Fruit fly (Drosophila melanogaster) whole organism, embryonic: Measurements from ENCODE around the gene Nasp.

Experiments used
- Asciz ChIP-seq: fragments of 200-800 bp; sonication (Bioruptor generic); optimal IDR thresholded peaks from 2 replicates; lab custom pipeline; 2017; ENCODE audit warnings: missing biosample characterization, mild to moderate bottlenecking, missing genetic modification characterization, missing genetic modification reagents
- Bdp1 ChIP-seq: fragments of 200-800 bp; sonication (Bioruptor generic); optimal IDR thresholded peaks from 3 replicates; lab custom pipeline; 2016; ENCODE audit warnings: missing biosample characterization, missing genetic modification characterization
- CG11093 ChIP-seq: fragments of 200-800 bp; sonication (Bioruptor generic); IDR thresholded peaks from 3 replicates; pipeline ENCODE4 v1.3.6; 2022; ENCODE audit warnings: missing biosample characterization, missing genetic modification characterization
- CG11247 ChIP-seq: fragments of 200-800 bp; sonication (Bioruptor generic); IDR thresholded peaks from 2 replicates; pipeline ENCODE4 v1.3.6; 2022; ENCODE audit warnings: missing biosample characterization, missing genetic modification characterization
- CG12744 ChIP-seq: fragments of 200-800 bp; sonication (Bioruptor generic); optimal IDR thresholded peaks from 2 replicates; lab custom pipeline; 2016; ENCODE audit warnings: missing biosample characterization, missing genetic modification characterization
- CG15601 ChIP-seq: fragments of 200-800 bp; sonication (Bioruptor generic); optimal IDR thresholded peaks from 3 replicates; lab custom pipeline; 2019; ENCODE audit warnings: missing biosample characterization, mild to moderate bottlenecking, missing genetic modification characterization, moderate library complexity
- CG16779 ChIP-seq: fragments of 200-800 bp; sonication (Bioruptor generic); IDR thresholded peaks from 2 replicates; pipeline ENCODE4 v1.3.6; 2022; ENCODE audit warnings: missing biosample characterization, missing genetic modification characterization
- CG2129 ChIP-seq: fragments of 200-800 bp; sonication (Bioruptor generic); IDR thresholded peaks from 2 replicates; pipeline ENCODE4 v1.3.6; 2022; ENCODE audit warnings: missing biosample characterization, missing genetic modification characterization; ENCODE audit not compliant: partially characterized antibody
- CG2875 ChIP-seq: fragments of 200-800 bp; sonication (Bioruptor generic); optimal IDR thresholded peaks from 2 replicates; lab custom pipeline; 2017; ENCODE audit warnings: missing biosample characterization, mild to moderate bottlenecking, missing genetic modification characterization, missing genetic modification reagents
- CG33213 ChIP-seq: fragments of 200-800 bp; sonication (Bioruptor generic); optimal IDR thresholded peaks from 3 replicates; lab custom pipeline; 2016; ENCODE audit warnings: missing biosample characterization, missing genetic modification characterization
- CG3995 ChIP-seq: fragments of 200-800 bp; sonication (Bioruptor generic); optimal IDR thresholded peaks from 3 replicates; lab custom pipeline; 2016; ENCODE audit warnings: missing biosample characterization, missing genetic modification characterization
- CG4282 ChIP-seq: fragments of 200-800 bp; sonication (Bioruptor generic); optimal IDR thresholded peaks from 2 replicates; lab custom pipeline; 2016; ENCODE audit warnings: missing biosample characterization, missing genetic modification characterization
- CG4360 ChIP-seq: fragments of 200-800 bp; sonication (Bioruptor generic); IDR thresholded peaks from 2 replicates; pipeline ENCODE4 v1.3.6; 2022; ENCODE audit warnings: missing biosample characterization, missing genetic modification characterization
- CG4707 ChIP-seq: fragments of 200-800 bp; sonication (Bioruptor generic); optimal IDR thresholded peaks from 2 replicates; lab custom pipeline; 2018; ENCODE audit warnings: missing biosample characterization, mild to moderate bottlenecking, missing genetic modification characterization, moderate library complexity
- CG4854 ChIP-seq: fragments of 200-800 bp; sonication (Bioruptor generic); optimal IDR thresholded peaks from 2 replicates; lab custom pipeline; 2016; ENCODE audit warnings: missing biosample characterization, missing genetic modification characterization, inconsistent platforms
- CG5180 ChIP-seq: fragments of 200-800 bp; sonication (Bioruptor generic); optimal IDR thresholded peaks from 3 replicates; lab custom pipeline; 2017; ENCODE audit warnings: missing biosample characterization, missing genetic modification characterization, mild to moderate bottlenecking, moderate library complexity, missing genetic modification reagents
- CG9437 ChIP-seq: fragments of 200-800 bp; sonication (Bioruptor generic); optimal IDR thresholded peaks from 2 replicates; lab custom pipeline; 2018; ENCODE audit warnings: missing biosample characterization, mild to moderate bottlenecking, missing genetic modification characterization
- Chrac-16 ChIP-seq: fragments of 200-800 bp; sonication (Bioruptor generic); optimal IDR thresholded peaks from 3 replicates; lab custom pipeline; 2016; ENCODE audit warnings: missing biosample characterization, missing genetic modification characterization
- Drgx ChIP-seq: fragments of 200-800 bp; sonication (Bioruptor generic); IDR thresholded peaks from 2 replicates; pipeline ENCODE4 v1.3.6; 2022; ENCODE audit warnings: missing biosample characterization, missing genetic modification characterization
- H15 ChIP-seq: fragments of 200-800 bp; sonication (Bioruptor generic); IDR thresholded peaks from 3 replicates; pipeline ENCODE4 v1.3.6; 2022; ENCODE audit warnings: missing biosample characterization, missing genetic modification characterization
- H2.0 ChIP-seq: fragments of 200-800 bp; sonication (Bioruptor generic); IDR thresholded peaks from 2 replicates; pipeline ENCODE4 v1.3.6; 2022; ENCODE audit warnings: missing biosample characterization, missing genetic modification characterization
- HLH3B ChIP-seq: fragments of 200-800 bp; sonication (Bioruptor generic); IDR thresholded peaks from 2 replicates; pipeline ENCODE4 v1.3.6; 2022; ENCODE audit warnings: missing biosample characterization, missing genetic modification characterization
- Kr ChIP-seq: fragments of 200-800 bp; sonication (Bioruptor generic); optimal IDR thresholded peaks from 2 replicates; lab custom pipeline; 2017; ENCODE audit warnings: missing biosample characterization, mild to moderate bottlenecking, missing genetic modification characterization
- Oli ChIP-seq: fragments of 200-800 bp; sonication (Bioruptor generic); optimal IDR thresholded peaks from 2 replicates; lab custom pipeline; 2018; ENCODE audit warnings: missing biosample characterization, mild to moderate bottlenecking, missing genetic modification characterization, moderate library complexity
- Rfx ChIP-seq: fragments of 200-800 bp; sonication (Bioruptor generic); IDR thresholded peaks from 2 replicates; pipeline ENCODE4 v1.3.6; 2022; ENCODE audit warnings: missing biosample characterization, missing genetic modification characterization
- Side ChIP-seq: fragments of 200-800 bp; sonication (Bioruptor generic); optimal IDR thresholded peaks from 2 replicates; lab custom pipeline; 2016; ENCODE audit warnings: missing biosample characterization, missing genetic modification characterization
- Sox100B ChIP-seq: fragments of 200-800 bp; sonication (Bioruptor generic); optimal IDR thresholded peaks from 3 replicates; lab custom pipeline; 2018; ENCODE audit warnings: missing biosample characterization, mild to moderate bottlenecking, missing genetic modification characterization
- Sry-δ ChIP-seq: fragments of 200-800 bp; sonication (Bioruptor generic); optimal IDR thresholded peaks from 2 replicates; lab custom pipeline; 2016; ENCODE audit warnings: missing biosample characterization, missing genetic modification characterization
- TFAM ChIP-seq: fragments of 200-800 bp; sonication (Bioruptor generic); optimal IDR thresholded peaks from 2 replicates; lab custom pipeline; 2017; ENCODE audit warnings: missing biosample characterization, missing genetic modification characterization, inconsistent platforms
- az2 ChIP-seq: fragments of 200-800 bp; sonication (Bioruptor generic); optimal IDR thresholded peaks from 3 replicates; lab custom pipeline; 2016; ENCODE audit warnings: missing biosample characterization, missing genetic modification characterization
- bsh ChIP-seq, 2 experiments: fragments of 200-800 bp; sonication (Bioruptor generic); optimal IDR thresholded peaks; 2 replicates each; lab custom pipeline; 2017 to 2018; ENCODE audit warnings: mild to moderate bottlenecking in 2 of 2, missing biosample characterization in 2 of 2, missing genetic modification characterization in 2 of 2, moderate library complexity in 1 of 2
- chn ChIP-seq: fragments of 200-800 bp; sonication (Bioruptor generic); optimal IDR thresholded peaks from 2 replicates; lab custom pipeline; 2016; ENCODE audit warnings: missing biosample characterization, missing genetic modification characterization
- dysf ChIP-seq: fragments of 200-800 bp; sonication (Bioruptor generic); IDR thresholded peaks from 3 replicates; pipeline ENCODE4 v1.3.6; 2022; ENCODE audit warnings: missing biosample characterization, missing genetic modification characterization
- emc ChIP-seq: fragments of 200-800 bp; sonication (Bioruptor generic); optimal IDR thresholded peaks from 2 replicates; lab custom pipeline; 2016; ENCODE audit warnings: missing biosample characterization, missing genetic modification characterization
- eyg ChIP-seq: fragments of 200-800 bp; sonication (Bioruptor generic); optimal IDR thresholded peaks from 3 replicates; lab custom pipeline; 2016; ENCODE audit warnings: missing biosample characterization, missing genetic modification characterization
- gcm2 ChIP-seq: fragments of 200-800 bp; sonication (Bioruptor generic); optimal IDR thresholded peaks from 2 replicates; lab custom pipeline; 2016; ENCODE audit warnings: missing biosample characterization, missing genetic modification characterization
- h ChIP-seq: fragments of >200 bp; optimal IDR thresholded peaks from 2 replicates; lab custom pipeline; 2017
- jigr1 ChIP-seq: fragments of 200-800 bp; sonication (Bioruptor generic); IDR thresholded peaks from 3 replicates; pipeline ENCODE4 v1.3.6; 2022; ENCODE audit warnings: missing biosample characterization, missing genetic modification characterization
- ken ChIP-seq: fragments of 200-800 bp; sonication (Bioruptor generic); IDR thresholded peaks from 3 replicates; pipeline ENCODE4 v1.3.6; 2022; ENCODE audit warnings: missing biosample characterization, missing genetic modification characterization
- lov ChIP-seq, 2 experiments: fragments of 200-800 bp in 1 of 2; fragments of >200 bp in 1 of 2; sonication (Bioruptor generic) in 1 of 2; IDR thresholded peaks in 1 of 2; optimal IDR thresholded peaks in 1 of 2; 2 replicates in 1 of 2; 3 replicates in 1 of 2; pipeline versions ENCODE4 v1.3.6 to Lab custom; 2017 to 2022; ENCODE audit warnings: missing biosample characterization in 1 of 2, missing genetic modification characterization in 1 of 2
- maf-S ChIP-seq: fragments of 200-800 bp; sonication (Bioruptor generic); optimal IDR thresholded peaks from 2 replicates; lab custom pipeline; 2016; ENCODE audit warnings: missing biosample characterization, missing genetic modification characterization
- pros ChIP-seq: fragments of 200-800 bp; sonication (Bioruptor generic); optimal IDR thresholded peaks from 3 replicates; lab custom pipeline; 2019; ENCODE audit warnings: missing biosample characterization, mild to moderate bottlenecking, missing genetic modification characterization, moderate library complexity
- repo ChIP-seq: fragments of 200-800 bp; sonication (Bioruptor generic); optimal IDR thresholded peaks from 2 replicates; lab custom pipeline; 2016; ENCODE audit warnings: missing biosample characterization, missing genetic modification characterization
- ro ChIP-seq: fragments of 200-800 bp; sonication (Bioruptor generic); IDR thresholded peaks from 2 replicates; pipeline ENCODE4 v1.3.6; 2022; ENCODE audit warnings: missing biosample characterization, missing genetic modification characterization
- seq ChIP-seq: fragments of 200-800 bp; sonication (Bioruptor generic); IDR thresholded peaks from 2 replicates; pipeline ENCODE4 v1.3.6; 2022; ENCODE audit warnings: missing biosample characterization, missing genetic modification characterization
- slp2 ChIP-seq: fragments of 200-800 bp; sonication (Bioruptor generic); optimal IDR thresholded peaks from 2 replicates; lab custom pipeline; 2016; ENCODE audit warnings: missing biosample characterization, missing genetic modification characterization
- sr ChIP-seq: fragments of 200-800 bp; sonication (Bioruptor generic); IDR thresholded peaks from 3 replicates; pipeline ENCODE4 v1.3.6; 2022; ENCODE audit warnings: missing biosample characterization, missing genetic modification characterization
- unpg ChIP-seq: fragments of 200-800 bp; sonication (Bioruptor generic); optimal IDR thresholded peaks from 3 replicates; lab custom pipeline; 2018; ENCODE audit warnings: missing biosample characterization, mild to moderate bottlenecking, missing genetic modification characterization, moderate library complexity
- wek ChIP-seq: fragments of 200-800 bp; sonication (Bioruptor generic); optimal IDR thresholded peaks from 3 replicates; lab custom pipeline; 2018; ENCODE audit warnings: missing biosample characterization, mild to moderate bottlenecking, missing genetic modification characterization, moderate library complexity
- zf30C ChIP-seq: fragments of 200-800 bp; sonication (Bioruptor generic); optimal IDR thresholded peaks from 3 replicates; lab custom pipeline; 2018; ENCODE audit warnings: missing biosample characterization, mild to moderate bottlenecking, missing genetic modification characterization

The Nasp gene

dm6 chr3R:8731597-8732263 is 15.9 kb upstream of the Nasp start, which contains the start of the genes M1BP and CG8202 (continued):
- TF ChIP-seq zf30C (GFP tag; lab: Kevin White, UChicago) (no peak), bsh (GFP tag; optimal IDR thresholded peaks at IDR 0.05; lab: Kevin White, UChicago) (peak; percentile 67 to 86), gcm2 (no peak), chn (GFP tag; lab: Kevin White, UChicago) (peak; percentile 58), CG2129 (GFP tag; lab: Robert Waterston, UW) (no peak), CG4360 (GFP tag; lab: Robert Waterston, UW) (peak; percentile 95), CG33213 (GFP tag; lab: Kevin White, UChicago) (no peak), slp2 (GFP tag; lab: Kevin White, UChicago) (peak; percentile 68), wek (GFP tag; lab: Kevin White, UChicago) (no peak), sr (GFP tag; lab: Robert Waterston, UW) (no peak), CG3995 (GFP tag; lab: Kevin White, UChicago) (no peak), H2.0 (GFP tag; lab: Robert Waterston, UW) (peak; percentile 52), CG16779 (no peak), TFAM (no peak), CG9437 (peak; percentile 93), eyg (GFP tag; lab: Kevin White, UChicago) (no peak), repo (GFP tag; lab: Kevin White, UChicago) (no peak), HLH3B (GFP tag; lab: Robert Waterston, UW) (peak; percentile 58), unpg (GFP tag; lab: Kevin White, UChicago) (peak; percentile 80), Drgx (GFP tag; lab: Robert Waterston, UW) (peak; percentile 74), ro (peak; percentile 46; the same call in 1 of the 2 replicates), CG15601 (tag; lab: Kevin White, UChicago) (peak; percentile 89), Chrac-16 (GFP tag; lab: Kevin White, UChicago) (peak; percentile 86), CG4854 (GFP tag; lab: Kevin White, UChicago) (peak; percentile 25), CG12744 (GFP tag; lab: Kevin White, UChicago) (peak; percentile 31), Side (GFP tag; lab: Kevin White, UChicago) (peak; percentile 32), CG2875 (peak; percentile 76), Asciz (GFP tag; lab: Kevin White, UChicago) (peak; percentile 83), az2 (GFP tag; lab: Kevin White, UChicago) (peak; percentile 91), dysf (GFP tag; lab: Robert Waterston, UW) (peak; percentile 88), CG5180 (GFP tag; lab: Kevin White, UChicago) (no peak), Bdp1 (GFP tag; lab: Kevin White, UChicago) (no peak), h (lab: Kevin White, UChicago) (no peak), CG11093 (GFP tag; lab: Robert Waterston, UW) (peak; percentile 72; the same call in 1 of the 3 replicates), H15 (peak; percentile 59; the same call in 1 of the 3 replicates), CG4707 (GFP tag; lab: Kevin White, UChicago) (peak; percentile 13), Oli (tag; lab: Kevin White, UChicago) (peak; percentile 92), CG11247 (GFP tag; lab: Robert Waterston, UW) (peak; percentile 67), Kr (peak; percentile 7), CG4282 (GFP tag; lab: Kevin White, UChicago) (no peak), Sox100B (peak; percentile 97), Sry-δ (peak; percentile 8), ken (GFP tag; lab: Robert Waterston, UW) (peak; percentile 78; the same call in 2 of the 3 replicates), lov (optimal IDR thresholded peaks at IDR 0.05; lab: Kevin White, UChicago) (no peak), lov (GFP tag; IDR thresholded peaks at IDR 0.05; lab: Robert Waterston, UW) (no peak), jigr1 (GFP tag; lab: Robert Waterston, UW) (0 out of 3 replicates have a peak, but pooled peaks have one; percentile 42), Rfx (GFP tag; lab: Robert Waterston, UW) (peak; percentile 80), emc (GFP tag; lab: Kevin White, UChicago) (peak; percentile 12), pros (GFP tag; lab: Kevin White, UChicago) (peak; percentile 38), maf-S (GFP tag; lab: Kevin White, UChicago) (no peak), seq (GFP tag; lab: Robert Waterston, UW) (peak; percentile 65; the same call in 1 of the 2 replicates)
